Worm (Caenorhabditis elegans) whole organism, L4 larva: Measurements from ENCODE around the gene R13A5.11.

ENCODE experiments used
- F37D6.2 ChIP-seq: sonication (generic microtip); optimal IDR thresholded peaks from 2 replicates; lab custom pipeline; 2016; ENCODE audit warnings: mild to moderate bottlenecking, missing genetic modification characterization, missing compliant biosample characterization
- Y48G9A.11 ChIP-seq: fragments of 200-800 bp; sonication (Bioruptor generic); IDR thresholded peaks from 2 replicates; pipeline ENCODE4 v1.3.6; 2022; ENCODE audit warnings: missing genetic modification reagents, missing genetic modification characterization, missing compliant biosample characterization
- ceh-20 ChIP-seq: fragments of 200-800 bp; sonication (Bioruptor generic); IDR thresholded peaks from 2 replicates; pipeline ENCODE4 v1.3.6; 2022; ENCODE audit warnings: missing genetic modification reagents, missing genetic modification characterization, missing compliant biosample characterization
- fkh-10 ChIP-seq: fragments of 150-350 bp; optimal IDR thresholded peaks from 2 replicates; lab custom pipeline; 2014; ENCODE audit warnings: missing biosample characterization, missing genetic modification reagents, missing genetic modification characterization
- gei-8 ChIP-seq: fragments of 200-800 bp; sonication (Bioruptor generic); optimal IDR thresholded peaks from 2 replicates; lab custom pipeline; 2018; ENCODE audit warnings: mild to moderate bottlenecking, missing genetic modification characterization, missing compliant biosample characterization
- hlh-30 ChIP-seq: sonication (generic microtip); optimal IDR thresholded peaks from 2 replicates; lab custom pipeline; 2017; ENCODE audit warnings: antibody characterized with exemption, mild to moderate bottlenecking, missing genetic modification characterization, missing compliant biosample characterization; ENCODE audit not compliant: insufficient read depth
- lin-39 ChIP-seq: fragments of 150-350 bp; optimal IDR thresholded peaks from 2 replicates; lab custom pipeline; 2014; ENCODE audit warnings: missing biosample characterization, missing genetic modification reagents, missing genetic modification characterization
- pha-4 ChIP-seq, 2 experiments: fragments of 150-350 bp in 1 of 2; fragments of 200-800 bp in 1 of 2; sonication (Bioruptor generic) in 1 of 2; IDR thresholded peaks in 1 of 2; optimal IDR thresholded peaks in 1 of 2; 2 replicates each; pipeline versions ENCODE4 v1.3.6 to Lab custom; 2014 to 2022; ENCODE audit warnings: missing genetic modification characterization in 2 of 2, missing genetic modification reagents in 2 of 2, missing biosample characterization in 1 of 2, missing compliant biosample characterization in 1 of 2
- snpc-4 ChIP-seq: fragments of 150-350 bp; optimal IDR thresholded peaks from 2 replicates; lab custom pipeline; 2014; ENCODE audit warnings: missing biosample characterization, missing genetic modification characterization

ce11 chrIII:7559869-7560268, 33.3 kb downstream of the R13A5.11 start:
- TF ChIP-seq hlh-30 (no peak), F37D6.2 (tag; lab: Kevin White, UChicago) (no peak), pha-4 (GFP tag; IDR thresholded peaks at IDR 0.05; lab: Robert Waterston, UW) (no peak), pha-4 (tag; optimal IDR thresholded peaks at IDR 0.05; lab: Kevin White, UChicago) (no peak), Y48G9A.11 (GFP tag; lab: Robert Waterston, UW) (no peak), snpc-4 (tag; lab: Kevin White, UChicago) (no peak), ceh-20 (GFP tag; lab: Robert Waterston, UW) (no peak), gei-8 (GFP tag; lab: Kevin White, UChicago) (no peak), fkh-10 (GFP tag; lab: Kevin White, UChicago) (no peak), lin-39 (tag; lab: Kevin White, UChicago) (no peak)
